Fruit fly (Drosophila melanogaster) whole organism, prepupa: ENCODE measurements around the gene Prosbeta7.

Source experiments
- CG11902 ChIP-seq: fragments of 200-800 bp; sonication (Bioruptor generic); optimal IDR thresholded peaks from 3 replicates; lab custom pipeline; 2016; ENCODE audit warnings: missing biosample characterization, missing genetic modification characterization
- CG16779 ChIP-seq: fragments of 200-800 bp; sonication (Bioruptor generic); optimal IDR thresholded peaks from 3 replicates; lab custom pipeline; 2017; ENCODE audit warnings: missing biosample characterization, mild to moderate bottlenecking, missing genetic modification characterization
- CG6854 ChIP-seq: fragments of 200-800 bp; sonication (Bioruptor generic); optimal IDR thresholded peaks from 2 replicates; lab custom pipeline; 2017; ENCODE audit warnings: missing biosample characterization, mild to moderate bottlenecking, missing genetic modification characterization
- CG8119 ChIP-seq: fragments of 200-800 bp; sonication (Bioruptor generic); IDR thresholded peaks from 3 replicates; pipeline ENCODE4 v1.3.6; 2022; ENCODE audit warnings: missing biosample characterization, missing genetic modification characterization
- CG8319 ChIP-seq: fragments of 200-800 bp; sonication (Bioruptor generic); optimal IDR thresholded peaks from 3 replicates; lab custom pipeline; 2016; ENCODE audit warnings: missing biosample characterization, missing genetic modification characterization
- Gug ChIP-seq: fragments of 200-800 bp; sonication (Bioruptor generic); IDR thresholded peaks from 2 replicates; pipeline ENCODE4 v1.3.6; 2022; ENCODE audit warnings: missing biosample characterization, missing genetic modification characterization
- Hr38 ChIP-seq: sonication (Bioruptor generic); optimal IDR thresholded peaks from 2 replicates; lab custom pipeline; 2016; ENCODE audit warnings: missing biosample characterization, missing genetic modification characterization
- Hr4 ChIP-seq: fragments of 200-800 bp; sonication (Bioruptor generic); optimal IDR thresholded peaks from 3 replicates; lab custom pipeline; 2016; ENCODE audit warnings: missing biosample characterization, missing genetic modification characterization
- OdsH ChIP-seq: fragments of 200-800 bp; sonication (Bioruptor generic); optimal IDR thresholded peaks from 3 replicates; lab custom pipeline; 2016; ENCODE audit warnings: missing biosample characterization, missing genetic modification characterization
- Sox15 ChIP-seq: fragments of 200-800 bp; sonication (Bioruptor generic); optimal IDR thresholded peaks from 3 replicates; lab custom pipeline; 2016; ENCODE audit warnings: missing biosample characterization, missing genetic modification characterization
- achi ChIP-seq: fragments of 200-800 bp; sonication (Bioruptor generic); optimal IDR thresholded peaks from 3 replicates; lab custom pipeline; 2016; ENCODE audit warnings: missing biosample characterization, missing genetic modification characterization
- cyc ChIP-seq: fragments of 200-800 bp; sonication (Bioruptor generic); optimal IDR thresholded peaks from 3 replicates; lab custom pipeline; 2016; ENCODE audit warnings: missing biosample characterization, missing genetic modification characterization
- salr ChIP-seq, 2 experiments: fragments of 200-800 bp; sonication (Bioruptor generic); optimal IDR thresholded peaks; 3 replicates each; lab custom pipeline; 2016 to 2018; ENCODE audit warnings: missing biosample characterization in 2 of 2, missing genetic modification characterization in 2 of 2, mild to moderate bottlenecking in 1 of 2
- svp ChIP-seq: fragments of 200-800 bp; sonication (Bioruptor generic); peaks from one replicate; lab custom pipeline; 2016; ENCODE audit warnings: missing biosample characterization, missing genetic modification characterization

dm6 chr3R:5399096-5399495 lies 40.9 kb upstream of the Prosbeta7 start, which contains the start of gene Or83a:
- TF ChIP-seq Sox15 (GFP tag; lab: Kevin White, UChicago) = no peak
- TF ChIP-seq Hr4 (GFP tag; lab: Kevin White, UChicago) = no peak
- TF ChIP-seq achi (GFP tag; lab: Kevin White, UChicago) = no peak
- TF ChIP-seq cyc (GFP tag; lab: Kevin White, UChicago) = no peak
- TF ChIP-seq CG8119 = no peak
- TF ChIP-seq CG11902 = no peak
- TF ChIP-seq CG8319 (GFP tag; lab: Kevin White, UChicago) = no peak
- no peak for TF ChIP-seq CG16779
- no peak for TF ChIP-seq salr (GFP tag; optimal IDR thresholded peaks at IDR 0.05; lab: Kevin White, UChicago)
- no peak for TF ChIP-seq svp (GFP tag; lab: Kevin White, UChicago)
- no peak for TF ChIP-seq Gug (GFP tag; lab: Robert Waterston, UW)
- no peak for TF ChIP-seq CG6854
- TF ChIP-seq OdsH (GFP tag; lab: Kevin White, UChicago) = no peak
- no peak for TF ChIP-seq Hr38 (GFP tag; lab: Kevin White, UChicago)
